Worm (Caenorhabditis elegans): ENCODE results near the gene thoc-2.

Gene thoc-2

ce11 chrIII:6344737-6345136, 23.1 kb upstream of the thoc-2 start:
- 0 out of 2 replicates have a peak, but pooled peaks have one; percentile 26 for TF ChIP-seq unc-98 (GFP tag; IDR thresholded peaks at IDR 0.05)
- TF ChIP-seq snpc-4 (tag; optimal IDR thresholded peaks at IDR 0.05), result peak; percentile 70
- TF ChIP-seq elt-2 (tag; optimal IDR thresholded peaks at IDR 0.05), result peak; percentile 39
- TF ChIP-seq hlh-4 (tag; optimal IDR thresholded peaks at IDR 0.05), result no peak
- peak; percentile 55; the same call in 1 of the 2 replicates for TF ChIP-seq grh-1 (GFP tag; IDR thresholded peaks at IDR 0.05)
- peak; percentile 51 for TF ChIP-seq lin-15B (tag; optimal IDR thresholded peaks at IDR 0.05)
- TF ChIP-seq nhr-77 (tag; optimal IDR thresholded peaks at IDR 0.05), result peak; percentile 83
- peak; percentile 80 for TF ChIP-seq xbp-1 (tag; optimal IDR thresholded peaks at IDR 0.05)
- TF ChIP-seq ceh-88 (GFP tag; IDR thresholded peaks at IDR 0.05), result no peak
- TF ChIP-seq dpl-1 (GFP tag; optimal IDR thresholded peaks at IDR 0.05), result peak; percentile 68 to 79 (median 78)
- TF ChIP-seq sup-37 (GFP tag; optimal IDR thresholded peaks at IDR 0.05), result peak; percentile 74
- no peak for TF ChIP-seq nhr-84 (tag; optimal IDR thresholded peaks at IDR 0.05)
- peak; percentile 39 for TF ChIP-seq zip-4 (GFP tag; optimal IDR thresholded peaks at IDR 0.05)
- peak; percentile 97 for TF ChIP-seq F16B12.6 (tag; optimal IDR thresholded peaks at IDR 0.05)
- TF ChIP-seq hlh-17 (GFP tag; optimal IDR thresholded peaks at IDR 0.05; ENCODE audit: borderline replicate concordance), result no peak
- TF ChIP-seq fkh-4 (tag; optimal IDR thresholded peaks at IDR 0.05; ENCODE audit: borderline replicate concordance), result peak; percentile 44
- TF ChIP-seq nhr-20 (tag; optimal IDR thresholded peaks at IDR 0.05), result peak; percentile 94
- TF ChIP-seq lir-3 (tag; optimal IDR thresholded peaks at IDR 0.05; ENCODE audit: poor library complexity), result peak; percentile 51
- TF ChIP-seq ceh-63 (GFP tag; optimal IDR thresholded peaks at IDR 0.05), result no peak
- TF ChIP-seq swsn-7 (tag; optimal IDR thresholded peaks at IDR 0.05), result peak; percentile 89
- peak; percentile 87 for TF ChIP-seq fos-1 (tag; optimal IDR thresholded peaks at IDR 0.05)
- TF ChIP-seq lin-14 (GFP tag; optimal IDR thresholded peaks at IDR 0.05), result peak; percentile 91
- no peak for TF ChIP-seq vab-15 (tag; optimal IDR thresholded peaks at IDR 0.05)
- TF ChIP-seq egl-13 (tag; optimal IDR thresholded peaks at IDR 0.05), result no peak
- TF ChIP-seq unc-130 (tag; optimal IDR thresholded peaks at IDR 0.05), result peak; percentile 69
- TF ChIP-seq nhr-12 (tag; optimal IDR thresholded peaks at IDR 0.05), result no peak
- peak; percentile 52 for TF ChIP-seq nhr-237 (tag; optimal IDR thresholded peaks at IDR 0.05)
- TF ChIP-seq ceh-90 (tag; optimal IDR thresholded peaks at IDR 0.05), result peak; percentile 21
- peak; percentile 81 for TF ChIP-seq tbx-2 (tag; optimal IDR thresholded peaks at IDR 0.05)
- TF ChIP-seq alr-1 (tag; optimal IDR thresholded peaks at IDR 0.05; ENCODE audit: borderline replicate concordance), result no peak
- TF ChIP-seq nhr-90 (tag; optimal IDR thresholded peaks at IDR 0.05; ENCODE audit: poor library complexity), result peak; percentile 83
- TF ChIP-seq pqm-1 (tag; optimal IDR thresholded peaks at IDR 0.05), result no peak
- TF ChIP-seq zag-1 (tag; optimal IDR thresholded peaks at IDR 0.05), result peak; percentile 84
- peak; percentile 93 for TF ChIP-seq rnt-1 (tag; optimal IDR thresholded peaks at IDR 0.05)
- TF ChIP-seq ets-5 (GFP tag; IDR thresholded peaks at IDR 0.05), result no peak
- peak; percentile 84 to 87 for TF ChIP-seq lin-35 (GFP tag; optimal IDR thresholded peaks at IDR 0.05)
- no peak for TF ChIP-seq efl-3 (GFP tag; optimal IDR thresholded peaks at IDR 0.05)
- peak in 1 of 2 experiments; percentile 79 for TF ChIP-seq mdl-1 (tag; optimal IDR thresholded peaks at IDR 0.05)
- no peak for TF ChIP-seq mef-2 (tag; optimal IDR thresholded peaks at IDR 0.05)
- no peak for TF ChIP-seq C34B4.2 (tag; optimal IDR thresholded peaks at IDR 0.05)
- peak; percentile 66 for TF ChIP-seq skn-1 (tag; optimal IDR thresholded peaks at IDR 0.05)
- TF ChIP-seq C16A3.4 (tag; optimal IDR thresholded peaks at IDR 0.05), result peak; percentile 94
- TF ChIP-seq ama-1 (optimal IDR thresholded peaks at IDR 0.05), result peak; percentile 44
- no peak for TF ChIP-seq unc-62 (GFP tag; optimal IDR thresholded peaks at IDR 0.05)
- TF ChIP-seq lin-39 (tag; optimal IDR thresholded peaks at IDR 0.05), result peak; percentile 33
- TF ChIP-seq fkh-10 (GFP tag; optimal IDR thresholded peaks at IDR 0.05), result peak; percentile 12
- peak; percentile 81 for TF ChIP-seq fkh-8 (tag; optimal IDR thresholded peaks at IDR 0.05)
- TF ChIP-seq C04F5.9 (tag; optimal IDR thresholded peaks at IDR 0.05), result peak; percentile 71
- TF ChIP-seq mab-9 (GFP tag; IDR thresholded peaks at IDR 0.05), result peak; percentile 54
- TF ChIP-seq egl-27 (tag; optimal IDR thresholded peaks at IDR 0.05), result peak in 1 of 2 experiments; percentile 21
- TF ChIP-seq hpl-2 (GFP tag; optimal IDR thresholded peaks at IDR 0.05), result peak; percentile 73
- TF ChIP-seq nhr-85 (tag), result peak; percentile 94
- TF ChIP-seq ceh-82 (tag; optimal IDR thresholded peaks at IDR 0.05), result peak; percentile 76 to 85 (median 79)
